Worm (Caenorhabditis elegans): ENCODE measurements around the gene npr-3.

- no peak for TF ChIP-seq flt-1 (GFP tag; IDR thresholded peaks at IDR 0.05)
- TF ChIP-seq ref-1 (GFP tag; conservative IDR thresholded peaks at IDR 0.05), result no peak
Measured at ce11 chrIV:11504416-11504815, 44.6 kb downstream of the npr-3 start, which contains the start of gene twk-25.

All from whole organism, midembryonic.